Worm (Caenorhabditis elegans) whole organism, young adult: ENCODE data around the gene mnk-1.

Source experiments
- B0035.1 ChIP-seq: sonication (generic microtip); optimal IDR thresholded peaks from 2 replicates; lab custom pipeline; 2016; ENCODE audit warnings: missing genetic modification characterization, mild to moderate bottlenecking, missing compliant biosample characterization, missing genotype, missing genetic modification reagents
- C17E4.6 ChIP-seq: fragments of 200-800 bp; sonication (Bioruptor generic); IDR thresholded peaks from 2 replicates; pipeline ENCODE4 v1.3.6; 2022; ENCODE audit warnings: missing genetic modification reagents, missing genetic modification characterization, missing compliant biosample characterization
- D2030.7 ChIP-seq: fragments of 200-800 bp; sonication (Bioruptor generic); IDR thresholded peaks from 2 replicates; pipeline ENCODE4 v1.3.6; 2022; ENCODE audit warnings: missing genetic modification reagents, missing genetic modification characterization, missing compliant biosample characterization
- F22D6.2 ChIP-seq: sonication (generic microtip); optimal IDR thresholded peaks from 2 replicates; lab custom pipeline; 2016; ENCODE audit warnings: mild to moderate bottlenecking, missing genetic modification characterization, missing compliant biosample characterization
- F37B4.10 ChIP-seq: fragments of 200-800 bp; sonication (Bioruptor generic); IDR thresholded peaks from 2 replicates; pipeline ENCODE4 v1.3.6; 2022; ENCODE audit warnings: missing genetic modification characterization, missing compliant biosample characterization
- F49E8.2 ChIP-seq: sonication (generic microtip); optimal IDR thresholded peaks from 3 replicates; lab custom pipeline; 2017; ENCODE audit warnings: missing genetic modification characterization, mild to moderate bottlenecking, missing compliant biosample characterization, antibody characterized with exemption, moderate library complexity; ENCODE audit not compliant: insufficient read depth
- F52B5.7 ChIP-seq: sonication (generic microtip); optimal IDR thresholded peaks from 2 replicates; lab custom pipeline; 2016; ENCODE audit warnings: mild to moderate bottlenecking, missing genetic modification characterization, missing compliant biosample characterization
- K12H6.12 ChIP-seq: fragments of 200-800 bp; sonication (Bioruptor generic); optimal IDR thresholded peaks from 2 replicates; lab custom pipeline; 2018; ENCODE audit warnings: mild to moderate bottlenecking, missing genetic modification characterization, missing compliant biosample characterization
- Y67H2A.10 ChIP-seq: fragments of 200-800 bp; sonication (Bioruptor generic); conservative IDR thresholded peaks from 2 replicates; pipeline ENCODE4 v1.3.6; 2022; ENCODE audit warnings: missing genetic modification reagents, missing genetic modification characterization, missing compliant biosample characterization
- Y79H2A.3 ChIP-seq: fragments of 200-800 bp; sonication (Bioruptor generic); conservative IDR thresholded peaks from 2 replicates; pipeline ENCODE4 v1.3.6; 2022; ENCODE audit warnings: missing genetic modification reagents, missing genetic modification characterization, missing compliant biosample characterization
- aptf-2 ChIP-seq: fragments of 200-800 bp; sonication (Bioruptor generic); conservative IDR thresholded peaks from 2 replicates; pipeline ENCODE4 v1.3.6; 2022; ENCODE audit warnings: missing genetic modification reagents, missing genetic modification characterization, missing compliant biosample characterization
- athp-1 ChIP-seq: sonication (generic microtip); optimal IDR thresholded peaks from 2 replicates; lab custom pipeline; 2017; ENCODE audit warnings: mild to moderate bottlenecking, missing genetic modification characterization, missing compliant biosample characterization
- bed-1 ChIP-seq: fragments of 200-800 bp; sonication (Bioruptor generic); IDR thresholded peaks from 2 replicates; pipeline ENCODE4 v1.3.6; 2022; ENCODE audit warnings: missing genetic modification reagents, missing genetic modification characterization, missing compliant biosample characterization
- bed-2 ChIP-seq: fragments of 200-800 bp; sonication (Bioruptor generic); IDR thresholded peaks from 2 replicates; pipeline ENCODE4 v1.3.6; 2022; ENCODE audit warnings: missing genetic modification reagents, missing genetic modification characterization, missing compliant biosample characterization
- ceh-100 ChIP-seq: fragments of 200-800 bp; sonication (Bioruptor generic); IDR thresholded peaks from 2 replicates; pipeline ENCODE4 v1.3.6; 2022; ENCODE audit warnings: missing genetic modification reagents, missing genetic modification characterization, missing compliant biosample characterization
- ceh-58 ChIP-seq: fragments of 200-800 bp; sonication (Bioruptor generic); IDR thresholded peaks from 2 replicates; pipeline ENCODE4 v1.3.6; 2022; ENCODE audit warnings: missing genetic modification characterization, missing compliant biosample characterization
- ceh-79 ChIP-seq: sonication (generic microtip); optimal IDR thresholded peaks from 2 replicates; lab custom pipeline; 2017; ENCODE audit warnings: mild to moderate bottlenecking, missing genetic modification characterization, missing compliant biosample characterization
- ceh-91 ChIP-seq: fragments of 200-800 bp; sonication (Bioruptor generic); IDR thresholded peaks from 2 replicates; pipeline ENCODE4 v1.3.6; 2022; ENCODE audit warnings: missing genetic modification reagents, missing genetic modification characterization, missing compliant biosample characterization
- dpl-1 ChIP-seq: fragments of 150-350 bp; optimal IDR thresholded peaks from 2 replicates; lab custom pipeline; 2014; ENCODE audit warnings: missing biosample characterization, missing genetic modification reagents, missing genetic modification characterization
- egrh-3 ChIP-seq: fragments of 200-800 bp; sonication (Bioruptor generic); IDR thresholded peaks from 2 replicates; pipeline ENCODE4 v1.3.6; 2022; ENCODE audit warnings: missing genetic modification reagents, missing genetic modification characterization, missing compliant biosample characterization
- ekl-4 ChIP-seq: fragments of 200-800 bp; sonication (Bioruptor generic); IDR thresholded peaks from 2 replicates; pipeline ENCODE4 v1.3.6; 2022; ENCODE audit warnings: missing genetic modification reagents, missing genetic modification characterization, missing compliant biosample characterization
- gei-17 ChIP-seq: fragments of 200-800 bp; sonication (Bioruptor generic); optimal IDR thresholded peaks from 2 replicates; lab custom pipeline; 2018; ENCODE audit warnings: mild to moderate bottlenecking, missing genetic modification characterization, missing compliant biosample characterization
- hlh-12 ChIP-seq: sonication (generic microtip); optimal IDR thresholded peaks from 2 replicates; lab custom pipeline; 2016; ENCODE audit warnings: missing genetic modification characterization, missing compliant biosample characterization
- hsf-1 ChIP-seq: fragments of 200-800 bp; sonication (Bioruptor generic); IDR thresholded peaks from 2 replicates; pipeline ENCODE4 v1.3.6; 2022; ENCODE audit warnings: missing genetic modification reagents, missing genetic modification characterization, missing compliant biosample characterization
- lin-35 ChIP-seq, 3 experiments: fragments of 150-350 bp in 2 of 3; sonication (generic microtip) in 1 of 3; optimal IDR thresholded peaks; 2 replicates each; lab custom pipeline; 2014 to 2018; ENCODE audit warnings: missing biosample characterization in 3 of 3, missing genetic modification characterization in 3 of 3, missing genetic modification reagents in 3 of 3
- lsy-27 ChIP-seq: sonication (generic microtip); optimal IDR thresholded peaks from 2 replicates; lab custom pipeline; 2017; ENCODE audit warnings: missing genetic modification characterization, mild to moderate bottlenecking, missing compliant biosample characterization, antibody characterized with exemption, missing genotype, borderline replicate concordance; ENCODE audit not compliant: insufficient read depth
- madf-3 ChIP-seq: fragments of 200-800 bp; sonication (Bioruptor generic); IDR thresholded peaks from 2 replicates; pipeline ENCODE4 v1.3.6; 2022; ENCODE audit warnings: missing genetic modification reagents, missing genetic modification characterization, missing compliant biosample characterization
- nfya-2 ChIP-seq: fragments of 200-800 bp; sonication (Bioruptor generic); IDR thresholded peaks from 2 replicates; pipeline ENCODE4 v1.3.6; 2022; ENCODE audit warnings: missing genetic modification reagents, missing genetic modification characterization, missing compliant biosample characterization
- nfyb-1 ChIP-seq: fragments of 200-800 bp; sonication (Bioruptor generic); IDR thresholded peaks from 2 replicates; pipeline ENCODE4 v1.3.6; 2022; ENCODE audit warnings: missing genetic modification reagents, missing genetic modification characterization, missing compliant biosample characterization
- nhr-120 ChIP-seq: fragments of 200-800 bp; sonication (Bioruptor generic); IDR thresholded peaks from 2 replicates; pipeline ENCODE4 v1.3.6; 2022; ENCODE audit warnings: missing genetic modification characterization, missing compliant biosample characterization
- rcor-1 ChIP-seq: fragments of 200-800 bp; sonication (Bioruptor generic); IDR thresholded peaks from 2 replicates; pipeline ENCODE4 v1.3.6; 2022; ENCODE audit warnings: missing genetic modification reagents, missing genetic modification characterization, missing compliant biosample characterization
- rec-8 ChIP-seq, 2 experiments: sonication (generic microtip); optimal IDR thresholded peaks; 2 replicates each; lab custom pipeline; 2016; ENCODE audit warnings: mild to moderate bottlenecking in 2 of 2, missing genetic modification characterization in 2 of 2, missing genetic modification reagents in 2 of 2, missing genotype in 2 of 2, missing biosample characterization in 1 of 2, missing compliant biosample characterization in 1 of 2, moderate library complexity in 1 of 2
- repo-1 ChIP-seq: sonication (generic microtip); optimal IDR thresholded peaks from 2 replicates; lab custom pipeline; 2017; ENCODE audit warnings: mild to moderate bottlenecking, missing genetic modification characterization, missing compliant biosample characterization
- unc-62 ChIP-seq: fragments of 150-350 bp; optimal IDR thresholded peaks from 2 replicates; lab custom pipeline; 2014; ENCODE audit warnings: missing biosample characterization, missing genetic modification reagents, missing genetic modification characterization
- xnd-1 ChIP-seq: sonication (generic microtip); optimal IDR thresholded peaks from 2 replicates; lab custom pipeline; 2016; ENCODE audit warnings: missing genotype, missing genetic modification reagents, missing genetic modification characterization, missing compliant biosample characterization

Gene mnk-1

DNA sequence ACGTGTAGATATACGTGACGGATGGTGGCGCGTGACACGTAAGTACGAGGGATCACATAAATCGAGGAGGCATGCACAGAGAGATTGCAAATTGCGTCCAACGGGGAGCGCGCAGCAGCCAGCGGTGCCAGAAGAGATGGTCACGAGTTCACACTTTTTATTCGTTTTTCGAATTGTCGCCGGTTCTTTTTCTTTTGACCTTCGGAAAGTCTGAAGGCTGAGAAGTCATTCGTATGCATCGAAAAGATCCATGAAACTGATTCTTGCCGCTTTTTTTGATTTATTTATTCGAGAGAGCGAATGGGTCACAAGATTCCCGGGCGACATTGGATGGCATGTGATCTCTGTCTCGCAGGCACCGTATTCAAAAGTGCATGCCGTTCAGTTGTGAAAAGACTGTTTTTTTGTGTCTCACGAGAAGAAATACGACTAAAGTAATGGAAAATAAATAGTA, 4.1 kb upstream of the mnk-1 start (continued):
- TF ChIP-seq dpl-1 (GFP tag; lab: Kevin White, UChicago) (no peak), unc-62 (GFP tag; lab: Kevin White, UChicago) (no peak), ceh-79 (tag; lab: Kevin White, UChicago) (no peak), D2030.7 (GFP tag; lab: Robert Waterston, UW) (no peak), hsf-1 (0 out of 2 replicates have a peak, but pooled peaks have one; percentile 13), gei-17 (GFP tag; lab: Kevin White, UChicago) (no peak), hlh-12 (tag; lab: Kevin White, UChicago) (no peak), F49E8.2 (tag; lab: Kevin White, UChicago) (no peak), nfyb-1 (GFP tag; lab: Robert Waterston, UW) (0 out of 2 replicates have a peak, but pooled peaks have one; percentile 50), ceh-91 (GFP tag; lab: Robert Waterston, UW) (no peak), athp-1 (no peak), bed-2 (no peak), madf-3 (GFP tag; lab: Robert Waterston, UW) (no peak), Y67H2A.10 (GFP tag; lab: Robert Waterston, UW) (no peak), F52B5.7 (tag; lab: Kevin White, UChicago) (peak; percentile 2), repo-1 (tag; lab: Kevin White, UChicago) (no peak), rec-8 (tag; optimal IDR thresholded peaks at IDR 0.05; lab: Kevin White, UChicago) (no peak), nhr-120 (no peak), F22D6.2 (tag; lab: Kevin White, UChicago) (no peak), egrh-3 (no peak), lsy-27 (tag; lab: Kevin White, UChicago) (no peak), ceh-100 (no peak), nfya-2 (GFP tag; lab: Robert Waterston, UW) (no peak), lin-35 (GFP tag; optimal IDR thresholded peaks at IDR 0.05; lab: Kevin White, UChicago) (peak in 1 of 3 experiments; percentile 35), aptf-2 (GFP tag; lab: Robert Waterston, UW) (no peak), C17E4.6 (GFP tag; lab: Robert Waterston, UW) (no peak), bed-1 (GFP tag; lab: Robert Waterston, UW) (0 out of 2 replicates have a peak, but pooled peaks have one; percentile 4), B0035.1 (tag; lab: Kevin White, UChicago) (no peak), xnd-1 (tag; lab: Kevin White, UChicago) (no peak), rcor-1 (no peak)

DNA sequence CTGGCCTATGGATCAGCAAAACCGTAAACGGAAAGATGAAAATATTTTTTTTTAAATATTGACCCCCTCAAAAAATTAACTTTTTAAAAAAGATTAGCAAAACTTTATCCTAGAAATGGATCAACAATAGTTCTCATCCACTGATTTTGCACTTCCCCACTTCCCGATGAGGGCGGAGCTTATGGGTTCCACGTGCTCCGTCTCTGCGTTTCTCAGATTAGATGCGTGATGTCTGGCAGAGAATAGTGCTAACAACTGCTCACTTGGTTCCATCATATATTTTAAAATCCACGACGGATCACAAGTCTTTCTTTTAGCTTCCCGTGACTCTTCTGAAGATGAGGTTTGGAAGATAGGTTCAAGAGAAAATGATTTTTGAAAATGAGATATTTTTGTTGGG, 3.5 kb upstream of the mnk-1 start:
- TF ChIP-seq repo-1 (tag; lab: Kevin White, UChicago), result no peak
- peak; percentile 22 for TF ChIP-seq K12H6.12 (tag; lab: Kevin White, UChicago)

DNA sequence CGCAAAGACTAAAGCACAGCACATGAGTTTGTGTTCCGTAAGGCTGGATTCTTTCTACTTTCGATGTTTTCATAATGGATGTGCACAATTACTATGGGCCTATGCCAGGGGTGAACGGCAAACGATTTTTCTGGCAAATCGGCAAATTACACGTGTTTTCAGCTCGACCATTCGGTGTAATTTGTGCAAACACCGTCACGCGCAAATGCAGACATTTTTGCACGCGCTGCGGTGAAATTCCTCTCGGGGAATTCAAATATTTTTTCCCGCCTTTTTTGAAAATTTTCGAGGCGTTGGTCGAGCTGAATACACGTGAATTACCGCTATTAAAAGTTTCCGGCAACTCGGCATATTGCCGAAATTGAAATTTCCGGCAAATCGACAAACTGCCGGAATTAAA, 2.7 kb upstream of the mnk-1 start:
- 0 out of 2 replicates have a peak, but pooled peaks have one; percentile 28 for TF ChIP-seq Y79H2A.3 (GFP tag; lab: Robert Waterston, UW)
- TF ChIP-seq F37B4.10 (GFP tag; lab: Robert Waterston, UW), result 0 out of 2 replicates have a peak, but pooled peaks have one; percentile 64
- TF ChIP-seq ceh-58 (GFP tag; lab: Robert Waterston, UW), result 0 out of 2 replicates have a peak, but pooled peaks have one; percentile 25
- 0 out of 2 replicates have a peak, but pooled peaks have one; percentile 19 for TF ChIP-seq ekl-4 (GFP tag; lab: Robert Waterston, UW)
